Worm (Caenorhabditis elegans) whole organism, young adult: ENCODE measurements around the gene sea-2.

ENCODE experiments used
- chd-7 ChIP-seq: sonication (generic microtip); optimal IDR thresholded peaks from 2 replicates; lab custom pipeline; 2016; ENCODE audit warnings: mild to moderate bottlenecking, missing genetic modification characterization, moderate library complexity, missing compliant biosample characterization
- ets-4 ChIP-seq: fragments of 200-800 bp; sonication (Bioruptor generic); optimal IDR thresholded peaks from 2 replicates; lab custom pipeline; 2018; ENCODE audit warnings: mild to moderate bottlenecking, missing genetic modification characterization, missing compliant biosample characterization
- rcor-1 ChIP-seq: fragments of 200-800 bp; sonication (Bioruptor generic); IDR thresholded peaks from 2 replicates; pipeline ENCODE4 v1.3.6; 2022; ENCODE audit warnings: missing genetic modification reagents, missing genetic modification characterization, missing compliant biosample characterization

- TF ChIP-seq ets-4 (GFP tag; lab: Kevin White, UChicago) (no peak), chd-7 (no peak), rcor-1 (GFP tag; lab: Robert Waterston, UW) (no peak)
Measured at ce11 chrII:3954018-3954417, 3.8 kb downstream of the sea-2 start.
